Worm (Caenorhabditis elegans): ENCODE measurements around the gene spp-31.

The spp-31 gene

ce11 chrIV:1419795-1420509 lies 13.6 kb downstream of the spp-31 start, which contains the start of gene Y77E11A.7 (continued):
- TF ChIP-seq lsl-1 (GFP tag; optimal IDR thresholded peaks at IDR 0.05) (peak; percentile 95), egl-18 (GFP tag; IDR thresholded peaks at IDR 0.05) (no peak), D2030.7 (GFP tag; IDR thresholded peaks at IDR 0.05) (peak; percentile 73), madf-6 (GFP tag; IDR thresholded peaks at IDR 0.05) (peak; percentile 96), mcd-1 (GFP tag; IDR thresholded peaks at IDR 0.05) (peak; percentile 93)

DNA sequence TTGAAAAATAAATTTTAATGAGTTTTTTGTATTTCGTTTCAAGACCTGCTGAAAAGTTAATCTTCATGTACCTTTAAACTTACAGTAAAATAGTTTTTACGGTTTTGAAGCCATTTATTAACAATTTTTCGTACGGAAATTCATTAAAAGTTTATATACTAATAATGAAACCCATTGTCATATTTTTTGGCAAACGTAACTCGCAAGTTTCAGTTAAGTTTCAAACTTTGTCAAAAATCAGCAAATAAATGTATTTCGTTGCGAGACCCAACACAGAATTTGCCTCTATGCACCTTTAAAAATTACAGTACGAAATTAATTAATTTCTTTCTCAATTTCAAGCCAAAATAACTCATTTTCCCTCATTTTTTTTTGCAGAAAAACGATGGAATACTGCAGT lies 14.2 kb downstream of the spp-31 start, which contains the start of gene jtr-1:
TSS of gene jtr-1 (plus strand) at position 327 of the 400 bp plus-strand sequence.
- TF ChIP-seq Y67H2A.10 (GFP tag; conservative IDR thresholded peaks at IDR 0.05) (no peak), mel-28 (tag; optimal IDR thresholded peaks at IDR 0.05; ENCODE audit: borderline replicate concordance) (no peak), F39B2.1 (GFP tag; IDR thresholded peaks at IDR 0.05) (no peak), aptf-2 (GFP tag; conservative IDR thresholded peaks at IDR 0.05) (no peak), hlh-12 (tag; optimal IDR thresholded peaks at IDR 0.05) (no peak), ceh-100 (GFP tag; IDR thresholded peaks at IDR 0.05) (no peak), ekl-4 (GFP tag; IDR thresholded peaks at IDR 0.05) (no peak), B0261.1 (tag; optimal IDR thresholded peaks at IDR 0.05) (no peak), snpc-1.1 (tag; optimal IDR thresholded peaks at IDR 0.05; ENCODE audit: insufficient read depth) (no peak), madf-6 (GFP tag; IDR thresholded peaks at IDR 0.05) (peak; percentile 81), ztf-26 (tag; optimal IDR thresholded peaks at IDR 0.05) (no peak), dpl-1 (GFP tag; optimal IDR thresholded peaks at IDR 0.05) (no peak), nhr-27 (tag; optimal IDR thresholded peaks at IDR 0.05) (no peak), lag-1 (GFP tag; IDR thresholded peaks at IDR 0.05) (no peak), ztf-3 (GFP tag; optimal IDR thresholded peaks at IDR 0.05) (no peak), rcor-1 (GFP tag; IDR thresholded peaks at IDR 0.05) (no peak), ztf-18 (tag; optimal IDR thresholded peaks at IDR 0.05) (no peak), tbp1 (GFP tag; optimal IDR thresholded peaks at IDR 0.05) (no peak), pbrm-1 (GFP tag; IDR thresholded peaks at IDR 0.05) (no peak), dpff-1 (tag; optimal IDR thresholded peaks at IDR 0.05) (no peak), ama-1 (optimal IDR thresholded peaks at IDR 0.05) (no peak), ama-1 (GFP tag; optimal IDR thresholded peaks at IDR 0.05) (no peak), sea-2 (GFP tag; IDR thresholded peaks at IDR 0.05) (no peak), nfya-2 (GFP tag; IDR thresholded peaks at IDR 0.05) (no peak), sptf-2 (GFP tag; optimal IDR thresholded peaks at IDR 0.05) (no peak), ZK185.1 (tag; optimal IDR thresholded peaks at IDR 0.05; ENCODE audit: poor library complexity, severe bottlenecking) (no peak), hrde-1 (tag; optimal IDR thresholded peaks at IDR 0.05; ENCODE audit: borderline replicate concordance) (no peak), snpc-3.4 (tag; optimal IDR thresholded peaks at IDR 0.05) (no peak), die-1 (tag; optimal IDR thresholded peaks at IDR 0.05) (no peak), tlf-1 (GFP tag; optimal IDR thresholded peaks at IDR 0.05) (no peak), sdz-38 (tag; optimal IDR thresholded peaks at IDR 0.05) (no peak), lin-54 (GFP tag; optimal IDR thresholded peaks at IDR 0.05) (peak; percentile 48), T07F8.4 (tag; optimal IDR thresholded peaks at IDR 0.05) (no peak), mxl-1 (tag; optimal IDR thresholded peaks at IDR 0.05) (no peak), Y53G8AR.9 (GFP tag; conservative IDR thresholded peaks at IDR 0.05) (no peak), lin-40 (tag; optimal IDR thresholded peaks at IDR 0.05) (no peak), ets-4 (GFP tag; optimal IDR thresholded peaks at IDR 0.05) (no peak), zfh-2 (GFP tag; conservative IDR thresholded peaks at IDR 0.05) (no peak), fkh-3 (tag; optimal IDR thresholded peaks at IDR 0.05) (no peak), zim-3 (tag; optimal IDR thresholded peaks at IDR 0.05) (no peak), xnd-1 (tag; optimal IDR thresholded peaks at IDR 0.05) (peak; percentile 89), F57C9.4 (tag; optimal IDR thresholded peaks at IDR 0.05) (no peak), nfya-1 (tag; optimal IDR thresholded peaks at IDR 0.05; ENCODE audit: borderline replicate concordance, insufficient read depth) (no peak)

Measured in whole organism, young adult.